Worm (Caenorhabditis elegans): Measurements from ENCODE around the gene Y41G9A.10.

Gene Y41G9A.10

DNA sequence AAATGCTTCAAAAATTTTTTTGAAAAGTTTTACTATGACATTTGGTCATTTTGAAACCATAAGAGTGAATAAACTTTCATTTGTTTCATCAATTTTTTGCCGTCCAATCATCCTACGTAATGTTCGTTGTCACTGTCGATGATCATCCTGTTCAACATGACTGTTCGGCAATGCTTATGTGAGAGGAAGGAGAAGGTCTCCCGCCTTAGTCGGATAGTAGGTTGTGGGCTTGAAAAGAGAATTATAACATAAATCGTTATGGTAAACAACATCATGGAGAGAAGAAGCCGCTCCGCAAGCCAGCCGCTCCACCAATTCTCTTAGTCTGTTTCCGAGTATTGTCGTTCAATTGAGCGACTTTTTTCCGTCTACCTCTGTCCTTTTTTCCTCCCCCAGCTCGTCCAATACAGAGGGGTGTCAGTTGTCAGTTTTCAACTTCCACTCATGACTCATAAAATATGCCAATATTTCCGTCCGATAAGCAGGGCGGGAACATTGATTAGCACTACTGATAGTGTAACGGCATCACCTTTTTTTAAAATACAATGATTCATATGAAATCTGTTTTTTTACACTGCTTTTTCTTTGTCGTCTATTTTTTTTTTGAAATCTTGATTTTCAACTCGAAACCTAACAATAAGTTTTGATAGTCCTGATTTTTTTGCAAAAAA, 40.2 kb downstream of the Y41G9A.10 start:
- TF ChIP-seq gei-8 (GFP tag; optimal IDR thresholded peaks at IDR 0.05) (no peak), F37D6.2 (tag; optimal IDR thresholded peaks at IDR 0.05) (no peak), dmd-6 (GFP tag; IDR thresholded peaks at IDR 0.05) (peak; percentile 61), nhr-11 (tag; optimal IDR thresholded peaks at IDR 0.05) (no peak), nhr-48 (tag; optimal IDR thresholded peaks at IDR 0.05) (no peak), nhr-76 (tag; optimal IDR thresholded peaks at IDR 0.05) (no peak), dve-1 (tag; optimal IDR thresholded peaks at IDR 0.05; ENCODE audit: insufficient read depth) (peak; percentile 18), nhr-28 (tag; optimal IDR thresholded peaks at IDR 0.05) (peak; percentile 9), pqm-1 (tag; optimal IDR thresholded peaks at IDR 0.05) (peak; percentile 93), vab-7 (GFP tag; IDR thresholded peaks at IDR 0.05) (no peak), hlh-11 (tag; optimal IDR thresholded peaks at IDR 0.05) (peak; percentile 44), R02D3.7 (tag; optimal IDR thresholded peaks at IDR 0.05) (no peak), tag-97 (GFP tag; IDR thresholded peaks at IDR 0.05) (no peak), hlh-30 (tag; optimal IDR thresholded peaks at IDR 0.05; ENCODE audit: insufficient read depth) (peak; percentile 13), nhr-6 (tag; optimal IDR thresholded peaks at IDR 0.05) (no peak), skn-1 (tag; optimal IDR thresholded peaks at IDR 0.05) (no peak), unc-62 (GFP tag; optimal IDR thresholded peaks at IDR 0.05 in 1 of 2) (peak in 1 of 2 experiments; percentile 97), unc-62 (tag; optimal IDR thresholded peaks at IDR 0.05) (no peak), zip-2 (tag; optimal IDR thresholded peaks at IDR 0.05) (no peak)

DNA sequence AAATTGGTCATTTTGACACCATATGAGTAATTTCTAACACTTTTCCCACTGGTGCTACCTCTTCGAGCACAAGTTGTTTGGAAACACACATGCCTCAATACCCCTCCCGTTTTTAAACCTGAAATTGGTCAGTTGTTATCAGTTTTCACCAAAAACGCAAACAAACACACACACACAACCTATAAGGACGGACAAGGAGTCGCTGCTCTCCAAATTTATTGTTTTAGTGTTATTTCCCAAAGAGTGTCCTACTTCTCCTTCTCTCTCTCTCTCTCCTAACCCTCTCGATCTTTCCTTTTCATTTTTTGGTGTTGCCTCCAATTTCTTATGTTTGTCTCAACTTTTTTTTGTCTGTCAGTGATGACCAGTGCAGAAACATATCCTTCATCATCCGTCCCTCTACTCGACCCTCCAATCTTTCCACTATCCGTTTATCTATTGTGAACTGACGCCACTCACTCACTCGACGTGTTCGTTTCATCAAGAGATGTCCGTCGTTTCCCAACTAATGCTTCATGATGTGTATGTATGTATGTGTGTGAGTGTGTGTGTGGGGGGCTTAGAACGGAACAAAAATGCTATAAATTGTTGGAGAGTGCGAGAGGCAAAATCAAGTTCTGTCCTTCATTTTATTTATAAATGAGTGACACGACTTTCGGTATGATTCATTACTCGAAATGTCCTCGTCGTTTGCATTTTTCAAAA, 42.5 kb downstream of the Y41G9A.10 start:
- TF ChIP-seq pha-4 (GFP tag; IDR thresholded peaks at IDR 0.05) (no peak), pha-4 (tag; optimal IDR thresholded peaks at IDR 0.05) (no peak), nhr-77 (tag; optimal IDR thresholded peaks at IDR 0.05) (no peak), R02D3.7 (tag; optimal IDR thresholded peaks at IDR 0.05) (no peak), lir-3 (tag; optimal IDR thresholded peaks at IDR 0.05) (no peak), hlh-30 (tag; optimal IDR thresholded peaks at IDR 0.05; ENCODE audit: insufficient read depth) (no peak), lin-15B (tag; optimal IDR thresholded peaks at IDR 0.05) (no peak), zip-11 (GFP tag; IDR thresholded peaks at IDR 0.05) (no peak), lin-13 (GFP tag; optimal IDR thresholded peaks at IDR 0.05) (no peak), attf-4 (tag; optimal IDR thresholded peaks at IDR 0.05) (no peak), unc-62 (GFP tag; optimal IDR thresholded peaks at IDR 0.05 in 1 of 2) (no peak), unc-62 (tag; optimal IDR thresholded peaks at IDR 0.05) (no peak), ces-1 (GFP tag; optimal IDR thresholded peaks at IDR 0.05) (no peak), pqm-1 (tag; optimal IDR thresholded peaks at IDR 0.05) (peak; percentile 48), daf-16 (GFP tag; optimal IDR thresholded peaks at IDR 0.05) (no peak), daf-16 (tag; optimal IDR thresholded peaks at IDR 0.05) (peak; percentile 81), hlh-11 (tag; optimal IDR thresholded peaks at IDR 0.05) (peak; percentile 43), madf-9 (GFP tag; conservative IDR thresholded peaks at IDR 0.05) (no peak), nhr-42 (GFP tag; IDR thresholded peaks at IDR 0.05) (no peak), spr-1 (tag; optimal IDR thresholded peaks at IDR 0.05) (no peak), mep-1 (tag; optimal IDR thresholded peaks at IDR 0.05) (no peak), mxl-3 (GFP tag; optimal IDR thresholded peaks at IDR 0.05) (peak; percentile 48), cey-2 (tag; optimal IDR thresholded peaks at IDR 0.05; ENCODE audit: borderline replicate concordance, insufficient read depth) (no peak), nhr-76 (tag; optimal IDR thresholded peaks at IDR 0.05) (no peak), php-3 (GFP tag; IDR thresholded peaks at IDR 0.05) (peak; percentile 33; the same call in 1 of the 2 replicates), ctbp-1 (GFP tag; IDR thresholded peaks at IDR 0.05) (no peak), F44E2.7 (GFP tag; IDR thresholded peaks at IDR 0.05) (no peak), nhr-28 (tag; optimal IDR thresholded peaks at IDR 0.05) (peak; percentile 59), snpc-1.2 (GFP tag; IDR thresholded peaks at IDR 0.05) (no peak), nhr-102 (tag; optimal IDR thresholded peaks at IDR 0.05) (no peak), hmg-1.1 (GFP tag; IDR thresholded peaks at IDR 0.05) (no peak), ceh-32 (tag; optimal IDR thresholded peaks at IDR 0.05; ENCODE audit: poor library complexity) (no peak), jun-1 (tag; optimal IDR thresholded peaks at IDR 0.05) (no peak), ztf-7 (tag; optimal IDR thresholded peaks at IDR 0.05) (no peak), nhr-6 (tag; optimal IDR thresholded peaks at IDR 0.05) (no peak), nhr-111 (GFP tag; optimal IDR thresholded peaks at IDR 0.05) (no peak), snpc-4 (tag; optimal IDR thresholded peaks at IDR 0.05) (no peak), ZK337.2 (GFP tag; IDR thresholded peaks at IDR 0.05) (no peak)

All from whole organism, L4 larva.